Fruit fly (Drosophila melanogaster) whole organism, prepupa: ENCODE data around the gene Mic26-27.

ENCODE experiments used
- CG10631 ChIP-seq: fragments of 200-800 bp; sonication (Bioruptor generic); optimal IDR thresholded peaks from 2 replicates; lab custom pipeline; 2016; ENCODE audit warnings: missing biosample characterization, missing genetic modification characterization
- CG10669 ChIP-seq: fragments of 200-800 bp; sonication (Bioruptor generic); optimal IDR thresholded peaks from 3 replicates; lab custom pipeline; 2018; ENCODE audit warnings: missing biosample characterization, mild to moderate bottlenecking, missing genetic modification characterization, moderate library complexity
- CG11294 ChIP-seq: fragments of 200-800 bp; sonication (Bioruptor generic); IDR thresholded peaks from 2 replicates; pipeline ENCODE4 v1.3.6; 2022; ENCODE audit warnings: missing biosample characterization, missing genetic modification characterization
- CG11762 ChIP-seq: fragments of 200-800 bp; sonication (Bioruptor generic); optimal IDR thresholded peaks from 3 replicates; lab custom pipeline; 2016; ENCODE audit warnings: missing biosample characterization, missing genetic modification characterization; ENCODE audit not compliant: insufficient read depth
- CG11902 ChIP-seq: fragments of 200-800 bp; sonication (Bioruptor generic); optimal IDR thresholded peaks from 3 replicates; lab custom pipeline; 2016; ENCODE audit warnings: missing biosample characterization, missing genetic modification characterization
- CG15336 ChIP-seq: fragments of 200-800 bp; sonication (Bioruptor generic); IDR thresholded peaks from 2 replicates; pipeline ENCODE4 v1.3.6; 2022; ENCODE audit warnings: missing biosample characterization, missing genetic modification characterization
- CG16779 ChIP-seq: fragments of 200-800 bp; sonication (Bioruptor generic); optimal IDR thresholded peaks from 3 replicates; lab custom pipeline; 2017; ENCODE audit warnings: missing biosample characterization, mild to moderate bottlenecking, missing genetic modification characterization
- CG3032 ChIP-seq: fragments of 200-800 bp; optimal IDR thresholded peaks from 2 replicates; lab custom pipeline; 2019; ENCODE audit warnings: missing biosample characterization, mild to moderate bottlenecking, missing genetic modification characterization, moderate library complexity
- CG31627 ChIP-seq: fragments of 200-800 bp; sonication (Bioruptor generic); optimal IDR thresholded peaks from 3 replicates; lab custom pipeline; 2016; ENCODE audit warnings: missing biosample characterization, missing genetic modification characterization
- CG32006 ChIP-seq: fragments of 200-800 bp; sonication (Bioruptor generic); optimal IDR thresholded peaks from 3 replicates; lab custom pipeline; 2017; ENCODE audit warnings: missing biosample characterization, mild to moderate bottlenecking, missing genetic modification characterization
- CG3919 ChIP-seq: fragments of 200-800 bp; sonication (Bioruptor generic); optimal IDR thresholded peaks from 3 replicates; lab custom pipeline; 2016; ENCODE audit warnings: missing biosample characterization, missing genetic modification characterization
- CG4318 ChIP-seq: fragments of 200-800 bp; sonication (Bioruptor generic); optimal IDR thresholded peaks from 3 replicates; lab custom pipeline; 2017; ENCODE audit warnings: missing biosample characterization, mild to moderate bottlenecking, missing genetic modification characterization
- CG6163 ChIP-seq: fragments of 200-800 bp; sonication (Bioruptor generic); IDR thresholded peaks from 3 replicates; pipeline ENCODE4 v1.3.6; 2022; ENCODE audit warnings: missing biosample characterization, missing genetic modification characterization
- CG6276 ChIP-seq: fragments of 200-800 bp; sonication (Bioruptor generic); optimal IDR thresholded peaks from 2 replicates; lab custom pipeline; 2017; ENCODE audit warnings: missing biosample characterization, mild to moderate bottlenecking, missing genetic modification characterization
- CG6792 ChIP-seq: fragments of 200-800 bp; sonication (Bioruptor generic); optimal IDR thresholded peaks from 3 replicates; lab custom pipeline; 2016; ENCODE audit warnings: missing biosample characterization, missing genetic modification characterization
- CG6808 ChIP-seq: fragments of 200-800 bp; sonication (Bioruptor generic); optimal IDR thresholded peaks from 3 replicates; lab custom pipeline; 2017; ENCODE audit warnings: missing biosample characterization, missing genetic modification characterization, mild to moderate bottlenecking, moderate library complexity, missing genetic modification reagents
- CG6854 ChIP-seq: fragments of 200-800 bp; sonication (Bioruptor generic); optimal IDR thresholded peaks from 2 replicates; lab custom pipeline; 2017; ENCODE audit warnings: missing biosample characterization, mild to moderate bottlenecking, missing genetic modification characterization
- CG7368 ChIP-seq: fragments of 200-800 bp; sonication (Bioruptor generic); optimal IDR thresholded peaks from 3 replicates; lab custom pipeline; 2016; ENCODE audit warnings: missing biosample characterization, missing genetic modification characterization
- CG8119 ChIP-seq: fragments of 200-800 bp; sonication (Bioruptor generic); IDR thresholded peaks from 3 replicates; pipeline ENCODE4 v1.3.6; 2022; ENCODE audit warnings: missing biosample characterization, missing genetic modification characterization
- CG8632 ChIP-seq: fragments of 200-800 bp; sonication (Bioruptor generic); optimal IDR thresholded peaks from 3 replicates; lab custom pipeline; 2016; ENCODE audit warnings: missing biosample characterization, missing genetic modification characterization
- Eip75B ChIP-seq: fragments of 200-800 bp; sonication (Bioruptor generic); optimal IDR thresholded peaks from 3 replicates; lab custom pipeline; 2016; ENCODE audit warnings: missing biosample characterization, missing genetic modification characterization
- Eip78C ChIP-seq: fragments of 200-800 bp; sonication (Bioruptor generic); peaks from one replicate; lab custom pipeline; 2016; ENCODE audit warnings: missing biosample characterization, missing genetic modification characterization
- Eip93F ChIP-seq: fragments of 200-800 bp; sonication (Bioruptor generic); optimal IDR thresholded peaks from 2 replicates; lab custom pipeline; 2016; ENCODE audit warnings: missing biosample characterization, mild to moderate bottlenecking, missing genetic modification characterization
- Ets21C ChIP-seq: fragments of 200-800 bp; sonication (Bioruptor generic); optimal IDR thresholded peaks from 3 replicates; lab custom pipeline; 2016; ENCODE audit warnings: missing biosample characterization, missing genetic modification characterization
- Gug ChIP-seq: fragments of 200-800 bp; sonication (Bioruptor generic); IDR thresholded peaks from 2 replicates; pipeline ENCODE4 v1.3.6; 2022; ENCODE audit warnings: missing biosample characterization, missing genetic modification characterization
- Hr39 ChIP-seq: fragments of 200-800 bp; sonication (Bioruptor generic); optimal IDR thresholded peaks from 2 replicates; lab custom pipeline; 2016; ENCODE audit warnings: missing biosample characterization, missing genetic modification characterization
- Hr4 ChIP-seq: fragments of 200-800 bp; sonication (Bioruptor generic); optimal IDR thresholded peaks from 3 replicates; lab custom pipeline; 2016; ENCODE audit warnings: missing biosample characterization, missing genetic modification characterization
- Lpt ChIP-seq: fragments of 200-800 bp; sonication (Bioruptor generic); optimal IDR thresholded peaks from 3 replicates; lab custom pipeline; 2016; ENCODE audit warnings: missing biosample characterization, missing genetic modification characterization
- Met ChIP-seq: fragments of 200-800 bp; sonication (Bioruptor generic); optimal IDR thresholded peaks from 3 replicates; lab custom pipeline; 2016; ENCODE audit warnings: missing biosample characterization, missing genetic modification characterization
- OdsH ChIP-seq: fragments of 200-800 bp; sonication (Bioruptor generic); optimal IDR thresholded peaks from 3 replicates; lab custom pipeline; 2016; ENCODE audit warnings: missing biosample characterization, missing genetic modification characterization
- Smox ChIP-seq: fragments of 200-800 bp; sonication (Bioruptor generic); optimal IDR thresholded peaks from 3 replicates; lab custom pipeline; 2016; ENCODE audit warnings: missing biosample characterization, missing genetic modification characterization
- Sox102F ChIP-seq: fragments of 200-800 bp; sonication (Bioruptor generic); optimal IDR thresholded peaks from 2 replicates; lab custom pipeline; 2016; ENCODE audit warnings: missing biosample characterization, mild to moderate bottlenecking, missing genetic modification characterization
- Sox14 ChIP-seq: fragments of 200-800 bp; sonication (Bioruptor generic); optimal IDR thresholded peaks from 3 replicates; lab custom pipeline; 2016; ENCODE audit warnings: missing biosample characterization, missing genetic modification characterization
- Sox15 ChIP-seq: fragments of 200-800 bp; sonication (Bioruptor generic); optimal IDR thresholded peaks from 3 replicates; lab custom pipeline; 2016; ENCODE audit warnings: missing biosample characterization, missing genetic modification characterization
- achi ChIP-seq: fragments of 200-800 bp; sonication (Bioruptor generic); optimal IDR thresholded peaks from 3 replicates; lab custom pipeline; 2016; ENCODE audit warnings: missing biosample characterization, missing genetic modification characterization
- acj6 ChIP-seq: fragments of 200-800 bp; sonication (Bioruptor generic); optimal IDR thresholded peaks from 3 replicates; lab custom pipeline; 2016; ENCODE audit warnings: missing biosample characterization, missing genetic modification characterization
- cyc ChIP-seq: fragments of 200-800 bp; sonication (Bioruptor generic); optimal IDR thresholded peaks from 3 replicates; lab custom pipeline; 2016; ENCODE audit warnings: missing biosample characterization, missing genetic modification characterization
- dac ChIP-seq: fragments of 200-800 bp; sonication (Bioruptor generic); optimal IDR thresholded peaks from 2 replicates; lab custom pipeline; 2017; ENCODE audit warnings: missing biosample characterization, mild to moderate bottlenecking, missing genetic modification characterization
- eg ChIP-seq: fragments of 200-800 bp; sonication (Bioruptor generic); IDR thresholded peaks from 3 replicates; pipeline ENCODE4 v1.3.6; 2022; ENCODE audit warnings: missing biosample characterization, missing genetic modification characterization
- esn ChIP-seq: fragments of 200-800 bp; sonication (Bioruptor generic); optimal IDR thresholded peaks from 2 replicates; lab custom pipeline; 2016; ENCODE audit warnings: missing biosample characterization, mild to moderate bottlenecking, missing genetic modification characterization, moderate library complexity
- fd59A ChIP-seq: fragments of 200-800 bp; sonication (Bioruptor generic); optimal IDR thresholded peaks from 2 replicates; lab custom pipeline; 2017; ENCODE audit warnings: missing biosample characterization, mild to moderate bottlenecking, missing genetic modification characterization, missing genetic modification reagents
- fd85E ChIP-seq: fragments of 200-800 bp; sonication (Bioruptor generic); optimal IDR thresholded peaks from 3 replicates; lab custom pipeline; 2016; ENCODE audit warnings: missing biosample characterization, missing genetic modification characterization
- fkh ChIP-seq: fragments of 200-800 bp; sonication (Bioruptor generic); optimal IDR thresholded peaks from 3 replicates; lab custom pipeline; 2017; ENCODE audit warnings: missing biosample characterization, mild to moderate bottlenecking, missing genetic modification characterization, moderate library complexity
- lz ChIP-seq: fragments of 200-800 bp; sonication (Bioruptor generic); optimal IDR thresholded peaks from 3 replicates; lab custom pipeline; 2016; ENCODE audit warnings: missing biosample characterization, missing genetic modification characterization
- net ChIP-seq: fragments of 200-800 bp; sonication (Bioruptor generic); optimal IDR thresholded peaks from 3 replicates; lab custom pipeline; 2016; ENCODE audit warnings: missing biosample characterization, missing genetic modification characterization
- pdm3 ChIP-seq: fragments of 200-800 bp; sonication (Bioruptor generic); optimal IDR thresholded peaks from 3 replicates; lab custom pipeline; 2016; ENCODE audit warnings: missing biosample characterization, missing genetic modification characterization
- salr ChIP-seq, 2 experiments: fragments of 200-800 bp; sonication (Bioruptor generic); optimal IDR thresholded peaks; 3 replicates each; lab custom pipeline; 2016 to 2018; ENCODE audit warnings: missing biosample characterization in 2 of 2, missing genetic modification characterization in 2 of 2, mild to moderate bottlenecking in 1 of 2
- svp ChIP-seq: fragments of 200-800 bp; sonication (Bioruptor generic); peaks from one replicate; lab custom pipeline; 2016; ENCODE audit warnings: missing biosample characterization, missing genetic modification characterization
- topi ChIP-seq: fragments of 200-800 bp; sonication (Bioruptor generic); optimal IDR thresholded peaks from 3 replicates; lab custom pipeline; 2016; ENCODE audit warnings: missing biosample characterization, missing genetic modification characterization
- vri ChIP-seq: fragments of 200-800 bp; sonication (Bioruptor generic); optimal IDR thresholded peaks from 3 replicates; lab custom pipeline; 2016; ENCODE audit warnings: missing biosample characterization, mild to moderate bottlenecking, missing genetic modification characterization

Mic26-27 gene

DNA sequence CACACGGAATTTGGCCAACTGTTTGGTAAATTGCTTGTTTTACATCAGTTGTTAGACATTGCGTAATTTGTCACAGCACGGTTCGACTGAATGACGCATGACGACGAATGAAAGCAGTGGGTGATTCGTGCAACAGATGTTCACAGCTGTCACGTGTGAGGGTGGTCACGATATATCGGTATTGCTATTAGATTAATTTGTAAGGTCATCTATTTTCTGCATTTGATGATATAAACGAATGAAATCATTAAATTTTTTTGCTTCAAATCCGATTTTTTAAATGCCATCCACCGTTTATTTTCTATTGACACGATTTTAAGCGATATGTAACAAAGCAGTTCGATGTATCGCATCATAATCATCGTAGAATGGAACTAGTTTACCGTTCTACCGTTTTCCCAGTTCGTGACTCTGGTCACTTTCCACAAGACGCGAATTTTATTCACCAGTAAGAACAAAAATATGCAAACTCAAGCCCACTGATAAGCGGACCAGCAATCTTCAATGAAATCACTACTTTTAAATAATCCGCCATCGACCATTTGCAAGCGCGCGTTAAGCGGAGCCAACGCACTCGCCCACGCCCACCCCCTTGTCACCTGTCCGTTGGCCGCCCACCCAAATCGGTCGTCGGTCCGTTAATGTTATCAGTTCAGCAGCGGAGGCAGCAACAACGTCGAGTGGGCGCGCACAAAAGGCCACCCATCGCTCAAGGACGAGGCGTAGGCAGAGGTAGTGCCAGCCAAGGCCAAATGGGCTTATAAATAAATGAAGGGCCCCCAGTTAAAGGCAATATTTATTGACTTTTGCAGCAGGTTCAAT lies at the start of gene Mic26-27, which contains the start of gene CG5916:
TSS of gene Mic26-27 (minus strand) at position 224 of the 822 bp plus-strand sequence.
TSS of gene CG5916 (plus strand) at position 398 of the 822 bp plus-strand sequence.
- TF ChIP-seq CG11762 (GFP tag; lab: Kevin White, UChicago) (no peak), esn (GFP tag; lab: Kevin White, UChicago) (peak; percentile 79), CG11294 (GFP tag; lab: Robert Waterston, UW) (peak; percentile 50), eg (peak; percentile 29; the same call in 1 of the 3 replicates), lz (GFP tag; lab: Kevin White, UChicago) (peak; percentile 70), Eip78C (GFP tag; lab: Kevin White, UChicago) (peak; percentile 85), pdm3 (GFP tag; lab: Kevin White, UChicago) (peak; percentile 39), fd59A (GFP tag; lab: Kevin White, UChicago) (no peak), Hr4 (peak; percentile 64), Gug (GFP tag; lab: Robert Waterston, UW) (no peak), CG8119 (GFP tag; lab: Robert Waterston, UW) (no peak), Eip75B (GFP tag; lab: Kevin White, UChicago) (peak; percentile 45), vri (GFP tag; lab: Kevin White, UChicago) (peak; percentile 100), cyc (GFP tag; lab: Kevin White, UChicago) (peak; percentile 61), Smox (GFP tag; lab: Kevin White, UChicago) (peak; percentile 32), acj6 (GFP tag; lab: Kevin White, UChicago) (peak; percentile 34), net (peak; percentile 15), CG32006 (GFP tag; lab: Kevin White, UChicago) (peak; percentile 48), CG15336 (GFP tag; lab: Robert Waterston, UW) (no peak), CG6276 (no peak), CG6854 (GFP tag; lab: Kevin White, UChicago) (no peak), CG3919 (GFP tag; lab: Kevin White, UChicago) (peak; percentile 65), fkh (GFP tag; lab: Kevin White, UChicago) (peak; percentile 88), Hr39 (GFP tag; lab: Kevin White, UChicago) (peak; percentile 77), CG10631 (GFP tag; lab: Kevin White, UChicago) (no peak), Lpt (GFP tag; lab: Kevin White, UChicago) (peak; percentile 3), CG10669 (GFP tag; lab: Kevin White, UChicago) (no peak), Ets21C (GFP tag; lab: Kevin White, UChicago) (peak; percentile 70), Sox15 (GFP tag; lab: Kevin White, UChicago) (peak; percentile 28), achi (GFP tag; lab: Kevin White, UChicago) (peak; percentile 53), dac (GFP tag; lab: Kevin White, UChicago) (peak; percentile 62), topi (GFP tag; lab: Kevin White, UChicago) (peak; percentile 72), CG6163 (GFP tag; lab: Robert Waterston, UW) (peak; percentile 45; the same call in 1 of the 3 replicates), OdsH (GFP tag; lab: Kevin White, UChicago) (peak; percentile 18), CG6808 (GFP tag; lab: Kevin White, UChicago) (no peak), CG4318 (GFP tag; lab: Kevin White, UChicago) (no peak), CG31627 (GFP tag; lab: Kevin White, UChicago) (peak; percentile 74), CG16779 (no peak), CG11902 (GFP tag; lab: Kevin White, UChicago) (peak; percentile 9), svp (no peak), CG6792 (GFP tag; lab: Kevin White, UChicago) (peak; percentile 1), CG8632 (GFP tag; lab: Kevin White, UChicago) (no peak), CG7368 (GFP tag; lab: Kevin White, UChicago) (no peak), Eip93F (GFP tag; lab: Kevin White, UChicago) (no peak), Sox102F (GFP tag; lab: Kevin White, UChicago) (peak; percentile 12), fd85E (GFP tag; lab: Kevin White, UChicago) (peak; percentile 46), salr (GFP tag; optimal IDR thresholded peaks at IDR 0.05; lab: Kevin White, UChicago) (peak; percentile 12 to 50), Met (GFP tag; lab: Kevin White, UChicago) (no peak), Sox14 (peak; percentile 26), CG3032 (peak; percentile 53)
